Worm (Caenorhabditis elegans) whole organism, mixed stage, embryonic: Measurements from ENCODE around the gene K10C9.4.

ENCODE experiments used
- M03D4.4 ChIP-seq: sonication (generic microtip); optimal IDR thresholded peaks from 2 replicates; lab custom pipeline; 2017; ENCODE audit warnings: mild to moderate bottlenecking, missing genetic modification characterization, missing compliant biosample characterization
- drap-1 ChIP-seq: fragments of 200-800 bp; sonication (Bioruptor generic); optimal IDR thresholded peaks from 3 replicates; lab custom pipeline; 2018; ENCODE audit warnings: mild to moderate bottlenecking, missing genetic modification characterization, missing compliant biosample characterization
- elt-1 ChIP-seq: sonication (generic microtip); optimal IDR thresholded peaks from 2 replicates; lab custom pipeline; 2017; ENCODE audit warnings: missing genetic modification characterization, mild to moderate bottlenecking, missing compliant biosample characterization, antibody characterized with exemption, moderate library complexity, borderline replicate concordance; ENCODE audit not compliant: insufficient read depth
- lin-13 ChIP-seq: fragments of 150-350 bp; optimal IDR thresholded peaks from 2 replicates; lab custom pipeline; 2014; ENCODE audit warnings: missing biosample characterization, missing genetic modification characterization
- lsy-2 ChIP-seq: fragments of 150-350 bp; optimal IDR thresholded peaks from 2 replicates; lab custom pipeline; 2014; ENCODE audit warnings: missing biosample characterization, missing genetic modification characterization
- mep-1 ChIP-seq: fragments of 150-350 bp; optimal IDR thresholded peaks from 2 replicates; lab custom pipeline; 2017; ENCODE audit warnings: missing biosample characterization, missing genetic modification reagents, missing genetic modification characterization, inconsistent platforms
- nhr-237 ChIP-seq: fragments of 150-350 bp; optimal IDR thresholded peaks from 2 replicates; lab custom pipeline; 2014; ENCODE audit warnings: missing biosample characterization, missing genetic modification characterization
- nhr-28 ChIP-seq: fragments of 150-350 bp; optimal IDR thresholded peaks from 2 replicates; lab custom pipeline; 2014; ENCODE audit warnings: missing biosample characterization, missing genetic modification characterization
- sem-2 ChIP-seq: fragments of 200-800 bp; sonication (Bioruptor generic); optimal IDR thresholded peaks from 2 replicates; lab custom pipeline; 2018; ENCODE audit warnings: mild to moderate bottlenecking, missing genetic modification characterization, missing compliant biosample characterization
- sptf-1 ChIP-seq: sonication (generic microtip); optimal IDR thresholded peaks from 2 replicates; lab custom pipeline; 2017; ENCODE audit warnings: mild to moderate bottlenecking, missing genetic modification characterization, moderate library complexity, missing compliant biosample characterization
- unc-39 ChIP-seq: fragments of 150-350 bp; optimal IDR thresholded peaks from 2 replicates; lab custom pipeline; 2014; ENCODE audit warnings: missing biosample characterization, missing genetic modification characterization
- ztf-11 ChIP-seq: fragments of 150-350 bp; optimal IDR thresholded peaks from 2 replicates; lab custom pipeline; 2014; ENCODE audit warnings: missing biosample characterization, missing genetic modification characterization

- TF ChIP-seq mep-1 (tag; lab: Kevin White, UChicago) (no peak), sptf-1 (tag; lab: Kevin White, UChicago) (no peak), nhr-237 (tag; lab: Kevin White, UChicago) (no peak), ztf-11 (tag; lab: Kevin White, UChicago) (no peak), elt-1 (tag; lab: Kevin White, UChicago) (no peak), lin-13 (no peak), drap-1 (GFP tag; lab: Kevin White, UChicago) (no peak), unc-39 (tag; lab: Kevin White, UChicago) (no peak), nhr-28 (no peak), lsy-2 (tag; lab: Kevin White, UChicago) (no peak), M03D4.4 (no peak), sem-2 (GFP tag; lab: Kevin White, UChicago) (no peak)
These were observed 25.8 kb downstream of the K10C9.4 start, which contains the start of gene R09A1.3 for ce11 chrV:1027044-1027443.
